Worm (Caenorhabditis elegans): ENCODE results near the gene srw-95.

ce11 chrIV:4856195-4856594, 44.3 kb downstream of the srw-95 start, which contains the start of gene Y17G9A.2:
- TF ChIP-seq lin-13 (GFP tag; optimal IDR thresholded peaks at IDR 0.05) (no peak), lir-3 (tag; optimal IDR thresholded peaks at IDR 0.05; ENCODE audit: poor library complexity) (no peak), Y116A8C.19 (tag; optimal IDR thresholded peaks at IDR 0.05; ENCODE audit: borderline replicate concordance) (no peak), nhr-28 (tag; optimal IDR thresholded peaks at IDR 0.05) (no peak), nhr-19 (GFP tag; conservative IDR thresholded peaks at IDR 0.05) (no peak)
